Worm (Caenorhabditis elegans): ENCODE measurements around the gene abi-1.

Gene abi-1

ce11 chrIII:5688246-5688645, 4.3 kb downstream of the abi-1 start (continued):
- no peak for TF ChIP-seq zag-1 (tag; optimal IDR thresholded peaks at IDR 0.05)
- no peak for TF ChIP-seq daf-19 (GFP tag; conservative IDR thresholded peaks at IDR 0.05)
- no peak for TF ChIP-seq nhr-42 (GFP tag; IDR thresholded peaks at IDR 0.05)
- no peak for TF ChIP-seq ztf-7 (tag; optimal IDR thresholded peaks at IDR 0.05)
- peak in 1 of 2 experiments; percentile 51 for TF ChIP-seq mdl-1 (tag; optimal IDR thresholded peaks at IDR 0.05)
- TF ChIP-seq lsy-2 (tag; optimal IDR thresholded peaks at IDR 0.05), result peak in 1 of 2 experiments; percentile 64
- no peak for TF ChIP-seq F44E2.7 (GFP tag; IDR thresholded peaks at IDR 0.05)
- TF ChIP-seq dve-1 (tag; optimal IDR thresholded peaks at IDR 0.05; ENCODE audit: insufficient read depth), result peak; percentile 73

ce11 chrIII:5683998-5684397, 8.5 kb downstream of the abi-1 start, which contains the start of gene rcan-1:
Gene rcan-1, minus strand, starts transcription at chrIII:5684098.
- TF ChIP-seq aly-2 (tag; optimal IDR thresholded peaks at IDR 0.05) (no peak), daf-16 (GFP tag; optimal IDR thresholded peaks at IDR 0.05) (no peak), daf-16 (tag; optimal IDR thresholded peaks at IDR 0.05) (no peak), zip-11 (GFP tag; IDR thresholded peaks at IDR 0.05) (no peak), hmg-1.1 (GFP tag; IDR thresholded peaks at IDR 0.05) (no peak), nhr-41 (GFP tag; IDR thresholded peaks at IDR 0.05) (no peak), nhr-237 (tag; optimal IDR thresholded peaks at IDR 0.05) (no peak), spr-3 (GFP tag; optimal IDR thresholded peaks at IDR 0.05) (no peak), daf-19 (GFP tag; conservative IDR thresholded peaks at IDR 0.05) (no peak), Y48G9A.11 (GFP tag; IDR thresholded peaks at IDR 0.05) (no peak)

- TF ChIP-seq Y48G9A.11 (GFP tag; IDR thresholded peaks at IDR 0.05) (peak; percentile 69), mxl-3 (GFP tag; optimal IDR thresholded peaks at IDR 0.05) (no peak), duxl-1 (tag; optimal IDR thresholded peaks at IDR 0.05; ENCODE audit: poor library complexity) (no peak), dmd-8 (GFP tag; IDR thresholded peaks at IDR 0.05) (0 out of 2 replicates have a peak, but pooled peaks have one; percentile 16), snpc-1.2 (GFP tag; IDR thresholded peaks at IDR 0.05) (peak; percentile 21; the same call in 1 of the 2 replicates), hlh-30 (tag; optimal IDR thresholded peaks at IDR 0.05; ENCODE audit: insufficient read depth) (no peak), arid-1 (GFP tag; conservative IDR thresholded peaks at IDR 0.05) (peak; percentile 31; the same call in 1 of the 2 replicates), F49E8.2 (tag; optimal IDR thresholded peaks at IDR 0.05; ENCODE audit: borderline replicate concordance) (peak; percentile 38), pha-4 (GFP tag; IDR thresholded peaks at IDR 0.05) (peak; percentile 18; the same call in 1 of the 2 replicates), pha-4 (tag; optimal IDR thresholded peaks at IDR 0.05) (no peak), unc-130 (GFP tag; optimal IDR thresholded peaks at IDR 0.05) (peak; percentile 19), ces-1 (GFP tag; optimal IDR thresholded peaks at IDR 0.05) (no peak), lin-38 (GFP tag; IDR thresholded peaks at IDR 0.05) (peak; percentile 77)
Observed at ce11 chrIII:5680141-5680540, 12.4 kb downstream of the abi-1 start, which contains the start of gene pst-2. Gene pst-2, plus strand, starts transcription at chrIII:5680433.

ce11 chrIII:5678935-5679334, 13.6 kb downstream of the abi-1 start, which contains the start of the genes ska-3 and rps-12:
Gene ska-3, minus strand, starts transcription at chrIII:5679005.
Gene rps-12, plus strand, starts transcription at chrIII:5679298.
- peak in 1 of 2 experiments; percentile 42; a peak in 1 of 4 replicates for TF ChIP-seq madf-5 (GFP tag; IDR thresholded peaks at IDR 0.05)
- peak; percentile 100 for TF ChIP-seq lin-38 (GFP tag; IDR thresholded peaks at IDR 0.05)
- peak; percentile 52 for TF ChIP-seq F49E8.2 (tag; optimal IDR thresholded peaks at IDR 0.05; ENCODE audit: borderline replicate concordance)
- TF ChIP-seq Y105C5A.15 (GFP tag; IDR thresholded peaks at IDR 0.05), result no peak
- TF ChIP-seq dpl-1 (GFP tag; optimal IDR thresholded peaks at IDR 0.05), result peak; percentile 99
- peak; percentile 78 for TF ChIP-seq lin-1 (GFP tag; IDR thresholded peaks at IDR 0.05)
- peak; percentile 98 for TF ChIP-seq mes-2 (tag; optimal IDR thresholded peaks at IDR 0.05; ENCODE audit: poor library complexity, severe bottlenecking)
- TF ChIP-seq ZK337.2 (GFP tag; IDR thresholded peaks at IDR 0.05), result peak; percentile 75; the same call in 1 of the 2 replicates
- peak; percentile 94 for TF ChIP-seq jun-1 (tag; optimal IDR thresholded peaks at IDR 0.05)
- TF ChIP-seq dmd-9 (GFP tag; IDR thresholded peaks at IDR 0.05), result peak; percentile 96
- peak; percentile 100 for TF ChIP-seq aha-1 (tag)
- TF ChIP-seq T26A8.4 (GFP tag; IDR thresholded peaks at IDR 0.05), result peak; percentile 97
- peak; percentile 64 for TF ChIP-seq php-3 (GFP tag; IDR thresholded peaks at IDR 0.05)
- TF ChIP-seq unc-130 (GFP tag; optimal IDR thresholded peaks at IDR 0.05), result peak; percentile 89
- TF ChIP-seq spr-1 (tag; optimal IDR thresholded peaks at IDR 0.05), result peak; percentile 94
- peak; percentile 98 for TF ChIP-seq ceh-20 (GFP tag; IDR thresholded peaks at IDR 0.05)
- TF ChIP-seq R02D3.7 (tag; optimal IDR thresholded peaks at IDR 0.05), result peak; percentile 98
- TF ChIP-seq ztf-7 (tag; optimal IDR thresholded peaks at IDR 0.05), result peak; percentile 93
- peak; percentile 96 for TF ChIP-seq zfp-3 (GFP tag; conservative IDR thresholded peaks at IDR 0.05)
- peak; percentile 98 for TF ChIP-seq rbr-2 (tag; optimal IDR thresholded peaks at IDR 0.05)
- TF ChIP-seq ceh-82 (tag; optimal IDR thresholded peaks at IDR 0.05), result no peak
